Fruit fly (Drosophila melanogaster) whole organism, embryonic: Measurements from ENCODE around the gene Smvt.

Experiments
- Adf1 ChIP-seq: fragments of 200-800 bp; sonication (Bioruptor generic); IDR thresholded peaks from 2 replicates; pipeline ENCODE4 v1.3.6; 2022; ENCODE audit warnings: missing biosample characterization, missing genetic modification characterization
- Atf6 ChIP-seq: fragments of 200-800 bp; sonication (Bioruptor generic); IDR thresholded peaks from 2 replicates; pipeline ENCODE4 v1.3.6; 2022; ENCODE audit warnings: missing biosample characterization, missing genetic modification characterization
- CG10979 ChIP-seq: fragments of 200-800 bp; sonication (Bioruptor generic); optimal IDR thresholded peaks from 2 replicates; lab custom pipeline; 2018; ENCODE audit warnings: missing biosample characterization, mild to moderate bottlenecking, missing genetic modification characterization, moderate library complexity
- CG11560 ChIP-seq: fragments of 200-800 bp; sonication (Bioruptor generic); IDR thresholded peaks from 3 replicates; pipeline ENCODE4 v1.3.6; 2022; ENCODE audit warnings: missing biosample characterization, missing genetic modification characterization
- CG12071 ChIP-seq: fragments of 200-800 bp; sonication (Bioruptor generic); optimal IDR thresholded peaks from 3 replicates; lab custom pipeline; 2018; ENCODE audit warnings: missing biosample characterization, mild to moderate bottlenecking, missing genetic modification characterization
- CG1233 ChIP-seq: fragments of 200-800 bp; sonication (Bioruptor generic); optimal IDR thresholded peaks from 4 replicates; lab custom pipeline; 2018; ENCODE audit warnings: missing biosample characterization, mild to moderate bottlenecking, missing genetic modification characterization
- CG12942 ChIP-seq: fragments of 200-800 bp; sonication (Bioruptor generic); optimal IDR thresholded peaks from 3 replicates; lab custom pipeline; 2016; ENCODE audit warnings: missing biosample characterization, missing genetic modification characterization
- CG13775 ChIP-seq: fragments of 200-800 bp; sonication (Bioruptor generic); optimal IDR thresholded peaks from 3 replicates; lab custom pipeline; 2017; ENCODE audit warnings: missing biosample characterization, mild to moderate bottlenecking, missing genetic modification characterization
- CG14965 ChIP-seq: fragments of 200-800 bp; sonication (Bioruptor generic); optimal IDR thresholded peaks from 2 replicates; lab custom pipeline; 2016; ENCODE audit warnings: missing biosample characterization, missing genetic modification characterization, borderline replicate concordance
- CG16813 ChIP-seq: fragments of 200-800 bp; sonication (Bioruptor generic); IDR thresholded peaks from 3 replicates; pipeline ENCODE4 v1.3.6; 2022; ENCODE audit warnings: missing biosample characterization, missing genetic modification characterization; ENCODE audit not compliant: partially characterized antibody
- CG16863 ChIP-seq: fragments of 200-800 bp; sonication (Bioruptor generic); optimal IDR thresholded peaks from 3 replicates; lab custom pipeline; 2016; ENCODE audit warnings: missing biosample characterization, missing genetic modification characterization
- CG17802 ChIP-seq: fragments of 200-800 bp; sonication (Bioruptor generic); optimal IDR thresholded peaks from 2 replicates; lab custom pipeline; 2018; ENCODE audit warnings: missing biosample characterization, mild to moderate bottlenecking, missing genetic modification characterization, moderate library complexity
- CG17829 ChIP-seq: fragments of 200-800 bp; optimal IDR thresholded peaks from 2 replicates; lab custom pipeline; 2019; ENCODE audit warnings: missing biosample characterization, mild to moderate bottlenecking, missing genetic modification characterization, moderate library complexity
- CG18476 ChIP-seq: fragments of 200-800 bp; sonication (Bioruptor generic); optimal IDR thresholded peaks from 2 replicates; lab custom pipeline; 2016; ENCODE audit warnings: missing biosample characterization, mild to moderate bottlenecking, missing genetic modification characterization
- CG30403 ChIP-seq: fragments of 200-800 bp; sonication (Bioruptor generic); optimal IDR thresholded peaks from 3 replicates; lab custom pipeline; 2016; ENCODE audit warnings: missing biosample characterization, missing genetic modification characterization
- CG3163 ChIP-seq: fragments of 200-800 bp; sonication (Bioruptor generic); optimal IDR thresholded peaks from 3 replicates; lab custom pipeline; 2016; ENCODE audit warnings: missing biosample characterization, missing genetic modification characterization
- CG6813 ChIP-seq: fragments of 200-800 bp; sonication (Bioruptor generic); optimal IDR thresholded peaks from 2 replicates; lab custom pipeline; 2017; ENCODE audit warnings: missing biosample characterization, missing genetic modification characterization, mild to moderate bottlenecking, moderate library complexity, missing genetic modification reagents
- CG7372 ChIP-seq: fragments of 200-800 bp; sonication (Bioruptor generic); IDR thresholded peaks from 2 replicates; pipeline ENCODE4 v1.3.6; 2022; ENCODE audit warnings: missing biosample characterization, missing genetic modification characterization
- CG7928 ChIP-seq: fragments of 200-800 bp; sonication (Bioruptor generic); optimal IDR thresholded peaks from 2 replicates; lab custom pipeline; 2017; ENCODE audit warnings: missing biosample characterization, mild to moderate bottlenecking, missing genetic modification characterization
- CTCF ChIP-seq: fragments of 200-800 bp; sonication (Bioruptor generic); optimal IDR thresholded peaks from 2 replicates; lab custom pipeline; 2017; ENCODE audit warnings: missing biosample characterization, mild to moderate bottlenecking, missing genetic modification characterization, moderate library complexity
- Dek ChIP-seq: fragments of 200-800 bp; sonication (Bioruptor generic); optimal IDR thresholded peaks from 3 replicates; lab custom pipeline; 2019; ENCODE audit warnings: missing biosample characterization, mild to moderate bottlenecking, missing genetic modification characterization, moderate library complexity
- Doc3 ChIP-seq: fragments of 200-800 bp; sonication (Bioruptor generic); IDR thresholded peaks from 3 replicates; pipeline ENCODE4 v1.3.6; 2022; ENCODE audit warnings: missing biosample characterization, missing genetic modification characterization; ENCODE audit not compliant: partially characterized antibody
- E2f2 ChIP-seq: fragments of 200-800 bp; sonication (Bioruptor generic); IDR thresholded peaks from 2 replicates; pipeline ENCODE4 v1.3.6; 2022; ENCODE audit warnings: missing biosample characterization, missing genetic modification characterization
- HLHmδ ChIP-seq: fragments of 200-800 bp; sonication (Bioruptor generic); optimal IDR thresholded peaks from 2 replicates; lab custom pipeline; 2018; ENCODE audit warnings: missing biosample characterization, mild to moderate bottlenecking, missing genetic modification characterization, moderate library complexity
- Hand ChIP-seq: fragments of 200-800 bp; sonication (Bioruptor generic); optimal IDR thresholded peaks from 2 replicates; lab custom pipeline; 2017; ENCODE audit warnings: mild to moderate bottlenecking, missing biosample characterization, missing genetic modification reagents, missing genetic modification characterization
- Hr3 ChIP-seq: fragments of 200-800 bp; sonication (Bioruptor generic); optimal IDR thresholded peaks from 3 replicates; lab custom pipeline; 2016; ENCODE audit warnings: missing biosample characterization, missing genetic modification characterization
- Oli ChIP-seq: fragments of 200-800 bp; sonication (Bioruptor generic); optimal IDR thresholded peaks from 2 replicates; lab custom pipeline; 2018; ENCODE audit warnings: missing biosample characterization, mild to moderate bottlenecking, missing genetic modification characterization, moderate library complexity
- Scr ChIP-seq: fragments of 200-800 bp; sonication (Bioruptor generic); IDR thresholded peaks from 2 replicates; pipeline ENCODE4 v1.3.6; 2022; ENCODE audit warnings: missing biosample characterization, missing genetic modification characterization; ENCODE audit not compliant: partially characterized antibody
- Stat92E ChIP-seq, 3 experiments: fragments of >200 bp in 2 of 3; fragments of 200-800 bp in 1 of 3; sonication (Bioruptor generic) in 1 of 3; optimal IDR thresholded peaks; 2 replicates each; lab custom pipeline; 2017 to 2019; ENCODE audit warnings: missing biosample characterization in 3 of 3, missing genetic modification characterization in 3 of 3, mild to moderate bottlenecking in 1 of 3, moderate library complexity in 1 of 3
- Usf ChIP-seq: fragments of 200-800 bp; sonication (Bioruptor generic); optimal IDR thresholded peaks from 2 replicates; lab custom pipeline; 2017; ENCODE audit warnings: missing genotype, missing biosample characterization, missing genetic modification characterization
- ato ChIP-seq: fragments of 200-800 bp; sonication (Bioruptor generic); IDR thresholded peaks from 2 replicates; pipeline ENCODE4 v1.3.6; 2022; ENCODE audit warnings: missing biosample characterization, missing genetic modification characterization; ENCODE audit not compliant: partially characterized antibody
- az2 ChIP-seq: fragments of 200-800 bp; sonication (Bioruptor generic); optimal IDR thresholded peaks from 3 replicates; lab custom pipeline; 2016; ENCODE audit warnings: missing biosample characterization, missing genetic modification characterization
- bsh ChIP-seq, 2 experiments: fragments of 200-800 bp; sonication (Bioruptor generic); optimal IDR thresholded peaks; 2 replicates each; lab custom pipeline; 2017 to 2018; ENCODE audit warnings: mild to moderate bottlenecking in 2 of 2, missing biosample characterization in 2 of 2, missing genetic modification characterization in 2 of 2, moderate library complexity in 1 of 2
- dysf ChIP-seq: fragments of 200-800 bp; sonication (Bioruptor generic); IDR thresholded peaks from 3 replicates; pipeline ENCODE4 v1.3.6; 2022; ENCODE audit warnings: missing biosample characterization, missing genetic modification characterization
- eve ChIP-seq, 2 experiments: fragments of >200 bp; optimal IDR thresholded peaks; 2 replicates each; lab custom pipeline; 2017; ENCODE audit warnings: missing biosample characterization in 2 of 2, missing genetic modification characterization in 2 of 2
- ftz-f1 ChIP-seq: fragments of 200-800 bp; sonication (Bioruptor generic); optimal IDR thresholded peaks from 2 replicates; lab custom pipeline; 2016; ENCODE audit warnings: missing biosample characterization, missing genetic modification characterization
- hbn ChIP-seq: fragments of 200-800 bp; sonication (Bioruptor generic); IDR thresholded peaks from 2 replicates; pipeline ENCODE4 v1.3.6; 2022; ENCODE audit warnings: missing biosample characterization, missing genetic modification characterization; ENCODE audit not compliant: partially characterized antibody
- jing ChIP-seq: fragments of 200-800 bp; sonication (Bioruptor generic); optimal IDR thresholded peaks from 2 replicates; lab custom pipeline; 2018; ENCODE audit warnings: missing biosample characterization, mild to moderate bottlenecking, missing genetic modification characterization
- luna ChIP-seq: fragments of 200-800 bp; sonication (Bioruptor generic); optimal IDR thresholded peaks from 2 replicates; lab custom pipeline; 2016; ENCODE audit warnings: missing biosample characterization, missing genetic modification characterization
- p53 ChIP-seq: fragments of 200-800 bp; sonication (Bioruptor generic); optimal IDR thresholded peaks from 2 replicates; lab custom pipeline; 2016; ENCODE audit warnings: missing biosample characterization, missing genetic modification characterization
- prd ChIP-seq, 3 experiments: fragments of >200 bp in 2 of 3; fragments of 200-800 bp in 1 of 3; sonication (Bioruptor generic) in 1 of 3; optimal IDR thresholded peaks in 2 of 3; IDR thresholded peaks in 1 of 3; 2 replicates in 2 of 3; 3 replicates in 1 of 3; pipeline versions ENCODE4 v1.3.6 to Lab custom; 2017 to 2022; ENCODE audit warnings: missing biosample characterization in 1 of 3, missing genetic modification characterization in 1 of 3
- sd ChIP-seq: fragments of 200-800 bp; sonication (Bioruptor generic); optimal IDR thresholded peaks from 3 replicates; lab custom pipeline; 2018; ENCODE audit warnings: missing biosample characterization, mild to moderate bottlenecking, missing genetic modification characterization, moderate library complexity
- sima ChIP-seq: fragments of 200-800 bp; sonication (Bioruptor generic); optimal IDR thresholded peaks from 2 replicates; lab custom pipeline; 2016; ENCODE audit warnings: missing biosample characterization, missing genetic modification characterization
- sisA ChIP-seq: fragments of 200-800 bp; sonication (Bioruptor generic); IDR thresholded peaks from 2 replicates; pipeline ENCODE4 v1.3.6; 2022; ENCODE audit warnings: missing biosample characterization, missing genetic modification characterization
- sr ChIP-seq: fragments of 200-800 bp; sonication (Bioruptor generic); IDR thresholded peaks from 3 replicates; pipeline ENCODE4 v1.3.6; 2022; ENCODE audit warnings: missing biosample characterization, missing genetic modification characterization
- stc ChIP-seq: fragments of 200-800 bp; sonication (Bioruptor generic); IDR thresholded peaks from 2 replicates; pipeline ENCODE4 v1.3.6; 2022; ENCODE audit warnings: missing biosample characterization, missing genetic modification characterization
- tio ChIP-seq: fragments of 200-800 bp; sonication (Bioruptor generic); optimal IDR thresholded peaks from 2 replicates; lab custom pipeline; 2017; ENCODE audit warnings: missing biosample characterization, missing genetic modification characterization, inconsistent platforms
- tup ChIP-seq: fragments of 200-800 bp; sonication (Bioruptor generic); optimal IDR thresholded peaks from 2 replicates; lab custom pipeline; 2016; ENCODE audit warnings: missing biosample characterization, mild to moderate bottlenecking, missing genetic modification characterization, moderate library complexity
- twi ChIP-seq: fragments of 200-800 bp; optimal IDR thresholded peaks from 2 replicates; lab custom pipeline; 2019; ENCODE audit warnings: missing biosample characterization, mild to moderate bottlenecking, missing genetic modification characterization, moderate library complexity

Gene Smvt

dm6 chr3R:31744044-31744652 lies 17.2 kb downstream of the Smvt start, which contains the start of gene CG1896 (continued):
- TF ChIP-seq CG1233: peak; percentile 39
- TF ChIP-seq CG3163 (GFP tag; lab: Kevin White, UChicago): no peak
- TF ChIP-seq CG7372 (GFP tag; lab: Robert Waterston, UW): no peak
- no peak for TF ChIP-seq HLHmδ (GFP tag; lab: Kevin White, UChicago)
- no peak for TF ChIP-seq prd (optimal IDR thresholded peaks at IDR 0.05; lab: Kevin White, UChicago)
- peak; percentile 59; the same call in 2 of the 3 replicates for TF ChIP-seq prd (GFP tag; IDR thresholded peaks at IDR 0.05; lab: Robert Waterston, UW)
- peak; percentile 50 for TF ChIP-seq CG17829
- no peak for TF ChIP-seq p53 (GFP tag; lab: Kevin White, UChicago)
- TF ChIP-seq ato (GFP tag; lab: Robert Waterston, UW): no peak
- peak; percentile 54 for TF ChIP-seq stc (GFP tag; lab: Robert Waterston, UW)
- no peak for TF ChIP-seq CG12942 (GFP tag; lab: Kevin White, UChicago)
- TF ChIP-seq bsh (GFP tag; optimal IDR thresholded peaks at IDR 0.05; lab: Kevin White, UChicago): peak in 1 of 2 experiments; percentile 52
- TF ChIP-seq CG12071 (GFP tag; lab: Kevin White, UChicago): no peak
- peak; percentile 4 for TF ChIP-seq CTCF (GFP tag; lab: Kevin White, UChicago)
- peak; percentile 45 for TF ChIP-seq CG30403 (GFP tag; lab: Kevin White, UChicago)
- no peak for TF ChIP-seq Adf1
- TF ChIP-seq CG18476 (GFP tag; lab: Kevin White, UChicago): peak; percentile 46
- no peak for TF ChIP-seq eve (GFP tag; optimal IDR thresholded peaks at IDR 0.05; lab: Kevin White, UChicago)
- peak; percentile 24; the same call in 1 of the 2 replicates for TF ChIP-seq sisA (GFP tag; lab: Robert Waterston, UW)
- TF ChIP-seq Doc3 (GFP tag; lab: Robert Waterston, UW): no peak
- TF ChIP-seq CG16863 (GFP tag; lab: Kevin White, UChicago): no peak
- TF ChIP-seq CG17802: peak; percentile 12
- no peak for TF ChIP-seq Hand (GFP tag; lab: Kevin White, UChicago)
- no peak for TF ChIP-seq E2f2
- peak; percentile 25 for TF ChIP-seq Oli (tag; lab: Kevin White, UChicago)
- peak; percentile 33 for TF ChIP-seq CG13775
- TF ChIP-seq sima (GFP tag; lab: Kevin White, UChicago): no peak
- no peak for TF ChIP-seq Usf (GFP tag; lab: Kevin White, UChicago)
- TF ChIP-seq dysf (GFP tag; lab: Robert Waterston, UW): peak; percentile 54; the same call in 1 of the 3 replicates
- no peak for TF ChIP-seq Atf6 (GFP tag; lab: Robert Waterston, UW)
- no peak for TF ChIP-seq hbn
- no peak for TF ChIP-seq Hr3 (GFP tag; lab: Kevin White, UChicago)
- TF ChIP-seq tup (GFP tag; lab: Kevin White, UChicago): peak; percentile 2
- TF ChIP-seq CG14965: no peak
- TF ChIP-seq ftz-f1: peak; percentile 48
- TF ChIP-seq CG11560 (tag; lab: Robert Waterston, UW): no peak
- peak; percentile 6 for TF ChIP-seq Dek (tag; lab: Kevin White, UChicago)
- no peak for TF ChIP-seq sd (tag; lab: Kevin White, UChicago)
- no peak for TF ChIP-seq tio
- TF ChIP-seq CG10979 (tag; lab: Kevin White, UChicago): peak; percentile 21
- no peak for TF ChIP-seq Stat92E (GFP tag; optimal IDR thresholded peaks at IDR 0.05; lab: Kevin White, UChicago)
- TF ChIP-seq jing (GFP tag; lab: Kevin White, UChicago): no peak
- TF ChIP-seq CG6813 (GFP tag; lab: Kevin White, UChicago): peak; percentile 27
- TF ChIP-seq CG7928 (GFP tag; lab: Kevin White, UChicago): no peak
- TF ChIP-seq CG16813 (GFP tag; lab: Robert Waterston, UW): no peak
- no peak for TF ChIP-seq twi
- TF ChIP-seq luna (GFP tag; lab: Kevin White, UChicago): no peak
- peak; percentile 45 for TF ChIP-seq az2 (GFP tag; lab: Kevin White, UChicago)
- no peak for TF ChIP-seq Scr (GFP tag; lab: Robert Waterston, UW)
- TF ChIP-seq sr (GFP tag; lab: Robert Waterston, UW): no peak
